Fruit fly (Drosophila melanogaster) whole organism, embryonic: ENCODE measurements around the gene Fbxl4.

ENCODE experiments used
- Atf-2 ChIP-seq: fragments of 200-800 bp; sonication (Bioruptor generic); optimal IDR thresholded peaks from 2 replicates; lab custom pipeline; 2016; ENCODE audit warnings: missing biosample characterization, missing genetic modification characterization
- B-H2 ChIP-seq: fragments of 200-800 bp; sonication (Bioruptor generic); optimal IDR thresholded peaks from 2 replicates; lab custom pipeline; 2018; ENCODE audit warnings: missing biosample characterization, mild to moderate bottlenecking, missing genetic modification characterization
- BEAF-32 ChIP-seq: fragments of 200-800 bp; sonication (Bioruptor generic); optimal IDR thresholded peaks from 3 replicates; lab custom pipeline; 2017; ENCODE audit warnings: missing biosample characterization, missing genetic modification characterization, mild to moderate bottlenecking, moderate library complexity, missing genetic modification reagents
- CG10979 ChIP-seq: fragments of 200-800 bp; sonication (Bioruptor generic); optimal IDR thresholded peaks from 2 replicates; lab custom pipeline; 2018; ENCODE audit warnings: missing biosample characterization, mild to moderate bottlenecking, missing genetic modification characterization, moderate library complexity
- CG11696 ChIP-seq: fragments of 200-800 bp; sonication (Bioruptor generic); IDR thresholded peaks from 2 replicates; pipeline ENCODE4 v1.3.6; 2022; ENCODE audit warnings: missing biosample characterization, missing genetic modification characterization
- CG12104 ChIP-seq: fragments of 200-800 bp; sonication (Bioruptor generic); optimal IDR thresholded peaks from 3 replicates; lab custom pipeline; 2016; ENCODE audit warnings: missing biosample characterization, missing genetic modification characterization
- CG14441 ChIP-seq: fragments of 200-800 bp; sonication (Bioruptor generic); IDR thresholded peaks from 2 replicates; pipeline ENCODE4 v1.3.6; 2022; ENCODE audit warnings: missing biosample characterization, missing genetic modification characterization
- CG1602 ChIP-seq: fragments of 200-800 bp; sonication (Bioruptor generic); optimal IDR thresholded peaks from 3 replicates; lab custom pipeline; 2016; ENCODE audit warnings: missing biosample characterization, missing genetic modification characterization
- CG17359 ChIP-seq: fragments of 200-800 bp; sonication (Bioruptor generic); optimal IDR thresholded peaks from 3 replicates; lab custom pipeline; 2018; ENCODE audit warnings: missing biosample characterization, mild to moderate bottlenecking, missing genetic modification characterization, moderate library complexity
- CG17385 ChIP-seq: fragments of 200-800 bp; sonication (Bioruptor generic); optimal IDR thresholded peaks from 3 replicates; lab custom pipeline; 2018; ENCODE audit warnings: missing biosample characterization, mild to moderate bottlenecking, missing genetic modification characterization
- CG2678 ChIP-seq: fragments of 200-800 bp; sonication (Bioruptor generic); optimal IDR thresholded peaks from 3 replicates; lab custom pipeline; 2019; ENCODE audit warnings: missing biosample characterization, mild to moderate bottlenecking, missing genetic modification characterization, moderate library complexity
- CG3407 ChIP-seq: fragments of 200-800 bp; sonication (Bioruptor generic); optimal IDR thresholded peaks from 2 replicates; lab custom pipeline; 2018; ENCODE audit warnings: missing biosample characterization, mild to moderate bottlenecking, missing genetic modification characterization
- CG4617 ChIP-seq: fragments of 200-800 bp; sonication (Bioruptor generic); optimal IDR thresholded peaks from 3 replicates; lab custom pipeline; 2016; ENCODE audit warnings: missing biosample characterization, missing genetic modification characterization, borderline replicate concordance
- CG7839 ChIP-seq: fragments of 200-800 bp; sonication (Bioruptor generic); optimal IDR thresholded peaks from 3 replicates; lab custom pipeline; 2018; ENCODE audit warnings: missing biosample characterization, mild to moderate bottlenecking, missing genetic modification characterization, moderate library complexity
- CG8281 ChIP-seq: fragments of 200-800 bp; sonication (Bioruptor generic); optimal IDR thresholded peaks from 2 replicates; lab custom pipeline; 2018; ENCODE audit warnings: missing biosample characterization, mild to moderate bottlenecking, missing genetic modification characterization, moderate library complexity
- CG8388 ChIP-seq: fragments of 200-800 bp; sonication (Bioruptor generic); optimal IDR thresholded peaks from 2 replicates; lab custom pipeline; 2019; ENCODE audit warnings: missing biosample characterization, mild to moderate bottlenecking, missing genetic modification characterization, moderate library complexity
- Dbx ChIP-seq: fragments of 200-800 bp; sonication (Bioruptor generic); IDR thresholded peaks from 3 replicates; pipeline ENCODE4 v1.3.6; 2022; ENCODE audit warnings: missing biosample characterization, missing genetic modification characterization
- Dll ChIP-seq: fragments of 200-800 bp; sonication (Bioruptor generic); IDR thresholded peaks from 4 replicates; pipeline ENCODE4 v1.3.6; 2022; ENCODE audit warnings: missing biosample characterization, missing genetic modification characterization; ENCODE audit not compliant: partially characterized antibody
- Doc2 ChIP-seq: fragments of 200-800 bp; sonication (Bioruptor generic); IDR thresholded peaks from 2 replicates; pipeline ENCODE4 v1.3.6; 2022; ENCODE audit warnings: missing biosample characterization, missing genetic modification characterization
- E2f2 ChIP-seq: fragments of 200-800 bp; sonication (Bioruptor generic); IDR thresholded peaks from 2 replicates; pipeline ENCODE4 v1.3.6; 2022; ENCODE audit warnings: missing biosample characterization, missing genetic modification characterization
- Ets65A ChIP-seq: fragments of 200-800 bp; sonication (Bioruptor generic); peaks from one replicate; lab custom pipeline; 2016; ENCODE audit warnings: missing biosample characterization, missing genetic modification characterization
- Fer1 ChIP-seq: fragments of 200-800 bp; sonication (Bioruptor generic); optimal IDR thresholded peaks from 2 replicates; lab custom pipeline; 2017; ENCODE audit warnings: missing biosample characterization, mild to moderate bottlenecking, missing genetic modification characterization
- Fer2 ChIP-seq: fragments of 200-800 bp; sonication (Bioruptor generic); optimal IDR thresholded peaks from 2 replicates; lab custom pipeline; 2018; ENCODE audit warnings: missing biosample characterization, mild to moderate bottlenecking, missing genetic modification characterization, moderate library complexity
- Fer3 ChIP-seq: fragments of 200-800 bp; sonication (Bioruptor generic); optimal IDR thresholded peaks from 2 replicates; lab custom pipeline; 2018; ENCODE audit warnings: missing biosample characterization, mild to moderate bottlenecking, missing genetic modification characterization, moderate library complexity
- HmgZ ChIP-seq: fragments of 200-800 bp; sonication (Bioruptor generic); optimal IDR thresholded peaks from 2 replicates; lab custom pipeline; 2018; ENCODE audit warnings: missing biosample characterization, mild to moderate bottlenecking, missing genetic modification characterization
- Hr78 ChIP-seq, 2 experiments: fragments of 200-800 bp in 1 of 2; fragments of >200 bp in 1 of 2; sonication (Bioruptor generic) in 1 of 2; optimal IDR thresholded peaks; 2 replicates each; lab custom pipeline; 2017 to 2019; ENCODE audit warnings: missing biosample characterization in 2 of 2, missing genetic modification characterization in 2 of 2, mild to moderate bottlenecking in 1 of 2, moderate library complexity in 1 of 2
- Kr ChIP-seq: fragments of 200-800 bp; sonication (Bioruptor generic); optimal IDR thresholded peaks from 2 replicates; lab custom pipeline; 2017; ENCODE audit warnings: missing biosample characterization, mild to moderate bottlenecking, missing genetic modification characterization
- Mrtf ChIP-seq: fragments of 200-800 bp; sonication (Bioruptor generic); IDR thresholded peaks from 3 replicates; pipeline ENCODE4 v1.3.6; 2022; ENCODE audit warnings: missing biosample characterization, missing genetic modification characterization
- Neu2 ChIP-seq: fragments of 200-800 bp; sonication (Bioruptor generic); optimal IDR thresholded peaks from 3 replicates; lab custom pipeline; 2016; ENCODE audit warnings: missing biosample characterization, missing genetic modification characterization, borderline replicate concordance
- Nf-YC ChIP-seq: fragments of 200-800 bp; optimal IDR thresholded peaks from 3 replicates; lab custom pipeline; 2019; ENCODE audit warnings: missing biosample characterization, mild to moderate bottlenecking, missing genetic modification characterization, moderate library complexity
- Oli ChIP-seq: fragments of 200-800 bp; sonication (Bioruptor generic); optimal IDR thresholded peaks from 2 replicates; lab custom pipeline; 2018; ENCODE audit warnings: missing biosample characterization, mild to moderate bottlenecking, missing genetic modification characterization, moderate library complexity
- Ptx1 ChIP-seq: fragments of 200-800 bp; sonication (Bioruptor generic); IDR thresholded peaks from 2 replicates; pipeline ENCODE4 v1.3.6; 2022; ENCODE audit warnings: missing biosample characterization, missing genetic modification characterization
- Rfx ChIP-seq: fragments of 200-800 bp; sonication (Bioruptor generic); IDR thresholded peaks from 2 replicates; pipeline ENCODE4 v1.3.6; 2022; ENCODE audit warnings: missing biosample characterization, missing genetic modification characterization
- Sin3A ChIP-seq: fragments of >200 bp; optimal IDR thresholded peaks from 2 replicates; lab custom pipeline; 2018
- chif ChIP-seq, 2 experiments: fragments of 200-800 bp; sonication (Bioruptor generic); optimal IDR thresholded peaks; 3 replicates each; lab custom pipeline; 2016; ENCODE audit warnings: missing biosample characterization in 2 of 2, missing genetic modification characterization in 2 of 2
- ewg ChIP-seq: fragments of 200-800 bp; sonication (Bioruptor generic); optimal IDR thresholded peaks from 3 replicates; lab custom pipeline; 2017; ENCODE audit warnings: mild to moderate bottlenecking, missing biosample characterization, missing genetic modification reagents, missing genetic modification characterization
- fd64A ChIP-seq: fragments of 200-800 bp; sonication (Bioruptor generic); optimal IDR thresholded peaks from 3 replicates; lab custom pipeline; 2018; ENCODE audit warnings: missing biosample characterization, mild to moderate bottlenecking, missing genetic modification characterization
- gcm ChIP-seq: fragments of 200-800 bp; sonication (Bioruptor generic); optimal IDR thresholded peaks from 2 replicates; lab custom pipeline; 2019; ENCODE audit warnings: missing biosample characterization, mild to moderate bottlenecking, missing genetic modification characterization, moderate library complexity
- inv ChIP-seq: fragments of 200-800 bp; sonication (Bioruptor generic); IDR thresholded peaks from 2 replicates; pipeline ENCODE4 v1.3.6; 2022; ENCODE audit warnings: missing biosample characterization, missing genetic modification characterization; ENCODE audit not compliant: partially characterized antibody
- maf-S ChIP-seq: fragments of 200-800 bp; sonication (Bioruptor generic); optimal IDR thresholded peaks from 2 replicates; lab custom pipeline; 2016; ENCODE audit warnings: missing biosample characterization, missing genetic modification characterization
- peb ChIP-seq: fragments of 200-800 bp; sonication (Bioruptor generic); IDR thresholded peaks from 2 replicates; pipeline ENCODE4 v1.3.6; 2022; ENCODE audit warnings: missing biosample characterization, missing genetic modification characterization
- pnt ChIP-seq: fragments of 200-800 bp; sonication (Bioruptor generic); optimal IDR thresholded peaks from 3 replicates; lab custom pipeline; 2016; ENCODE audit warnings: missing biosample characterization, missing genetic modification characterization
- psq ChIP-seq: fragments of 200-800 bp; sonication (Bioruptor generic); optimal IDR thresholded peaks from 2 replicates; lab custom pipeline; 2017; ENCODE audit warnings: missing biosample characterization, missing genetic modification characterization
- sd ChIP-seq: fragments of 200-800 bp; sonication (Bioruptor generic); optimal IDR thresholded peaks from 3 replicates; lab custom pipeline; 2018; ENCODE audit warnings: missing biosample characterization, mild to moderate bottlenecking, missing genetic modification characterization, moderate library complexity
- sens-2 ChIP-seq: fragments of 200-800 bp; sonication (Bioruptor generic); IDR thresholded peaks from 2 replicates; pipeline ENCODE4 v1.3.6; 2022; ENCODE audit warnings: missing biosample characterization, missing genetic modification characterization
- slbo ChIP-seq: fragments of 200-800 bp; sonication (Bioruptor generic); IDR thresholded peaks from 2 replicates; pipeline ENCODE4 v1.3.6; 2022; ENCODE audit warnings: missing biosample characterization, missing genetic modification characterization
- tin ChIP-seq: fragments of 200-800 bp; sonication (Bioruptor generic); optimal IDR thresholded peaks from 3 replicates; lab custom pipeline; 2016; ENCODE audit warnings: missing biosample characterization, missing genetic modification characterization
- tll ChIP-seq, 2 experiments: fragments of 200-800 bp in 1 of 2; fragments of >200 bp in 1 of 2; sonication (Bioruptor generic) in 1 of 2; optimal IDR thresholded peaks; 2 replicates each; lab custom pipeline; 2017 to 2019; ENCODE audit warnings: missing biosample characterization in 2 of 2, missing genetic modification characterization in 2 of 2, mild to moderate bottlenecking in 1 of 2, moderate library complexity in 1 of 2
- trem ChIP-seq: fragments of 200-800 bp; optimal IDR thresholded peaks from 3 replicates; lab custom pipeline; 2019; ENCODE audit warnings: missing biosample characterization, mild to moderate bottlenecking, missing genetic modification characterization, moderate library complexity

The Fbxl4 gene

dm6 chrX:14242941-14243736, 5.4 kb upstream of the Fbxl4 start, which contains the start of gene CG32599 (continued):
- no peak for TF ChIP-seq peb
- peak; percentile 59 for TF ChIP-seq slbo (GFP tag; lab: Robert Waterston, UW)
- no peak for TF ChIP-seq chif (GFP tag; optimal IDR thresholded peaks at IDR 0.05; lab: Kevin White, UChicago)
- TF ChIP-seq CG2678 = peak; percentile 46
- TF ChIP-seq Mrtf (GFP tag; lab: Robert Waterston, UW) = no peak
- peak; percentile 43 for TF ChIP-seq CG17359 (tag; lab: Kevin White, UChicago)
- TF ChIP-seq CG8281 (tag; lab: Kevin White, UChicago) = no peak
- no peak for TF ChIP-seq Kr (GFP tag; lab: Kevin White, UChicago)
- no peak for TF ChIP-seq tll (GFP tag; optimal IDR thresholded peaks at IDR 0.05; lab: Kevin White, UChicago)
- no peak for TF ChIP-seq Doc2 (GFP tag; lab: Robert Waterston, UW)
- TF ChIP-seq Fer2 (tag; lab: Kevin White, UChicago) = no peak
- no peak for TF ChIP-seq sd (tag; lab: Kevin White, UChicago)
- no peak for TF ChIP-seq Ets65A
- TF ChIP-seq trem (tag; lab: Kevin White, UChicago) = no peak
- TF ChIP-seq BEAF-32 (GFP tag; lab: Kevin White, UChicago) = peak; percentile 64
- no peak for TF ChIP-seq Atf-2 (GFP tag; lab: Kevin White, UChicago)
- TF ChIP-seq CG14441 (GFP tag; lab: Robert Waterston, UW) = no peak
- no peak for TF ChIP-seq tin (GFP tag; lab: Kevin White, UChicago)
- no peak for TF ChIP-seq maf-S
- TF ChIP-seq Nf-YC (tag; lab: Kevin White, UChicago) = peak; percentile 11
- peak; percentile 73 for TF ChIP-seq E2f2 (GFP tag; lab: Robert Waterston, UW)
- no peak for TF ChIP-seq HmgZ (tag; lab: Kevin White, UChicago)
- peak; percentile 73; the same call in 3 of the 4 replicates for TF ChIP-seq Dll (GFP tag; lab: Robert Waterston, UW)
- TF ChIP-seq CG1602 (GFP tag; lab: Kevin White, UChicago) = peak; percentile 30
- peak; percentile 66 for TF ChIP-seq Ptx1
- TF ChIP-seq Sin3A (lab: Kevin White, UChicago) = no peak
- TF ChIP-seq CG4617 (GFP tag; lab: Kevin White, UChicago) = no peak
- no peak for TF ChIP-seq Neu2 (GFP tag; lab: Kevin White, UChicago)
- TF ChIP-seq CG17385 (GFP tag; lab: Kevin White, UChicago) = peak; percentile 39
- TF ChIP-seq CG11696 (GFP tag; lab: Robert Waterston, UW) = no peak
- TF ChIP-seq CG12104 = peak; percentile 3
- no peak for TF ChIP-seq sens-2 (GFP tag; lab: Robert Waterston, UW)
- TF ChIP-seq fd64A (GFP tag; lab: Kevin White, UChicago) = no peak
- TF ChIP-seq Fer3 (tag; lab: Kevin White, UChicago) = peak; percentile 12
- peak; percentile 48; the same call in 1 of the 3 replicates for TF ChIP-seq Dbx (GFP tag; lab: Robert Waterston, UW)
- TF ChIP-seq B-H2 (GFP tag; lab: Kevin White, UChicago) = no peak
- no peak for TF ChIP-seq Hr78 (GFP tag; optimal IDR thresholded peaks at IDR 0.05; lab: Kevin White, UChicago)
- peak; percentile 16 for TF ChIP-seq CG10979 (tag; lab: Kevin White, UChicago)
- peak; percentile 46 for TF ChIP-seq CG7839 (tag; lab: Kevin White, UChicago)
- no peak for TF ChIP-seq ewg
- TF ChIP-seq gcm (GFP tag; lab: Kevin White, UChicago) = no peak
- TF ChIP-seq CG3407 = no peak
- TF ChIP-seq CG8388 (GFP tag; lab: Kevin White, UChicago) = peak; percentile 36
- TF ChIP-seq Fer1 (GFP tag; lab: Kevin White, UChicago) = no peak
- TF ChIP-seq Oli = peak; percentile 11
- peak; percentile 46 for TF ChIP-seq inv (GFP tag; lab: Robert Waterston, UW)
- peak; percentile 38 for TF ChIP-seq Rfx (GFP tag; lab: Robert Waterston, UW)
- no peak for TF ChIP-seq psq (GFP tag; lab: Kevin White, UChicago)
- TF ChIP-seq pnt (GFP tag; lab: Kevin White, UChicago) = no peak
